Worm (Caenorhabditis elegans) whole organism, L2 larva: ENCODE results near the gene K11H12.5.
A peak's percentile ranks its signal among the peaks of the same experiment; 100 is the strongest.

ENCODE experiments used
- C34F6.9 ChIP-seq: fragments of 150-350 bp; optimal IDR thresholded peaks from 2 replicates; lab custom pipeline; 2014; ENCODE audit warnings: missing biosample characterization, missing genetic modification characterization
- F13H6.1 ChIP-seq: sonication (generic microtip); optimal IDR thresholded peaks from 2 replicates; lab custom pipeline; 2016; ENCODE audit warnings: missing genetic modification characterization, missing compliant biosample characterization
- R02D3.7 ChIP-seq: fragments of 150-350 bp; optimal IDR thresholded peaks from 2 replicates; lab custom pipeline; 2014; ENCODE audit warnings: missing biosample characterization, missing genetic modification characterization
- aly-2 ChIP-seq: fragments of 150-350 bp; optimal IDR thresholded peaks from 2 replicates; lab custom pipeline; 2014; ENCODE audit warnings: missing biosample characterization, missing genetic modification characterization
- ama-1 ChIP-seq: fragments of 150-350 bp; optimal IDR thresholded peaks from 2 replicates; lab custom pipeline; 2018; ENCODE audit warnings: inconsistent platforms
- blmp-1 ChIP-seq: sonication (generic microtip); optimal IDR thresholded peaks from 2 replicates; lab custom pipeline; 2017; ENCODE audit warnings: missing genetic modification characterization, mild to moderate bottlenecking, missing compliant biosample characterization, antibody characterized with exemption, moderate library complexity; ENCODE audit not compliant: insufficient read depth
- ceh-16 ChIP-seq: fragments of 150-350 bp; optimal IDR thresholded peaks from 2 replicates; lab custom pipeline; 2014; ENCODE audit warnings: missing biosample characterization, missing genetic modification characterization
- ceh-82 ChIP-seq: fragments of 150-350 bp; optimal IDR thresholded peaks from 2 replicates; lab custom pipeline; 2014; ENCODE audit warnings: missing biosample characterization, missing genetic modification characterization
- crh-2 ChIP-seq: sonication (generic microtip); optimal IDR thresholded peaks from 2 replicates; lab custom pipeline; 2017; ENCODE audit warnings: missing biosample characterization, missing genetic modification characterization
- dmd-4 ChIP-seq: sonication (generic microtip); optimal IDR thresholded peaks from 2 replicates; lab custom pipeline; 2017; ENCODE audit warnings: missing biosample characterization, missing genetic modification characterization
- egl-27 ChIP-seq: sonication (generic microtip); optimal IDR thresholded peaks from 3 replicates; lab custom pipeline; 2017; ENCODE audit warnings: missing biosample characterization, missing genetic modification reagents, missing genetic modification characterization
- elt-1 ChIP-seq: fragments of 150-350 bp; optimal IDR thresholded peaks from 2 replicates; lab custom pipeline; 2014; ENCODE audit warnings: missing biosample characterization, missing genetic modification characterization
- fos-1 ChIP-seq: fragments of 150-350 bp; optimal IDR thresholded peaks from 2 replicates; lab custom pipeline; 2014; ENCODE audit warnings: missing biosample characterization, missing genetic modification characterization
- gmeb-1 ChIP-seq: fragments of 150-350 bp; optimal IDR thresholded peaks from 2 replicates; lab custom pipeline; 2014; ENCODE audit warnings: missing biosample characterization, missing genetic modification characterization
- lin-11 ChIP-seq: fragments of 150-350 bp; sonication (generic microtip); optimal IDR thresholded peaks from 2 replicates; lab custom pipeline; 2014; ENCODE audit warnings: missing biosample characterization, missing genetic modification characterization, inconsistent platforms, mixed read lengths
- lin-13 ChIP-seq: fragments of 150-350 bp; optimal IDR thresholded peaks from 2 replicates; lab custom pipeline; 2014; ENCODE audit warnings: missing biosample characterization, missing genetic modification reagents, missing genetic modification characterization
- lin-39 ChIP-seq: fragments of 150-350 bp; optimal IDR thresholded peaks from 2 replicates; lab custom pipeline; 2014; ENCODE audit warnings: missing biosample characterization, missing genetic modification reagents, missing genetic modification characterization
- lsy-2 ChIP-seq, 2 experiments: fragments of 150-350 bp in 1 of 2; sonication (generic microtip) in 1 of 2; optimal IDR thresholded peaks; 2 replicates each; lab custom pipeline; 2014 to 2017; ENCODE audit warnings: missing biosample characterization in 2 of 2, missing genetic modification characterization in 2 of 2
- mdl-1 ChIP-seq, 2 experiments: fragments of 150-350 bp in 1 of 2; sonication (generic microtip) in 1 of 2; optimal IDR thresholded peaks; 2 replicates each; lab custom pipeline; 2017; ENCODE audit warnings: missing biosample characterization in 2 of 2, missing genetic modification characterization in 2 of 2
- nhr-10 ChIP-seq: sonication (generic microtip); optimal IDR thresholded peaks from 2 replicates; lab custom pipeline; 2017; ENCODE audit warnings: missing biosample characterization, missing genetic modification characterization
- nhr-11 ChIP-seq: fragments of 150-350 bp; optimal IDR thresholded peaks from 2 replicates; lab custom pipeline; 2014; ENCODE audit warnings: missing biosample characterization, missing genetic modification characterization
- nhr-12 ChIP-seq: fragments of 150-350 bp; optimal IDR thresholded peaks from 2 replicates; lab custom pipeline; 2014; ENCODE audit warnings: missing biosample characterization, missing genetic modification characterization
- nhr-129 ChIP-seq: fragments of 150-350 bp; optimal IDR thresholded peaks from 2 replicates; lab custom pipeline; 2014; ENCODE audit warnings: missing biosample characterization, missing genetic modification characterization
- nhr-21 ChIP-seq: fragments of 150-350 bp; optimal IDR thresholded peaks from 2 replicates; lab custom pipeline; 2014; ENCODE audit warnings: missing biosample characterization, missing genetic modification characterization
- nhr-23 ChIP-seq: fragments of 150-350 bp; optimal IDR thresholded peaks from 2 replicates; lab custom pipeline; 2014; ENCODE audit warnings: missing biosample characterization, missing genetic modification reagents, missing genetic modification characterization
- nhr-237 ChIP-seq: fragments of 150-350 bp; optimal IDR thresholded peaks from 2 replicates; lab custom pipeline; 2014; ENCODE audit warnings: missing biosample characterization, missing genetic modification characterization
- nhr-25 ChIP-seq: fragments of 150-350 bp; sonication (generic microtip); optimal IDR thresholded peaks from 3 replicates; lab custom pipeline; 2014; ENCODE audit warnings: missing biosample characterization, missing genetic modification characterization
- nhr-77 ChIP-seq: fragments of 150-350 bp; optimal IDR thresholded peaks from 2 replicates; lab custom pipeline; 2014; ENCODE audit warnings: missing biosample characterization, missing genetic modification characterization
- peb-1 ChIP-seq: fragments of 150-350 bp; optimal IDR thresholded peaks from 2 replicates; lab custom pipeline; 2014; ENCODE audit warnings: missing biosample characterization, missing genetic modification characterization
- sem-4 ChIP-seq: fragments of 150-350 bp; optimal IDR thresholded peaks from 2 replicates; lab custom pipeline; 2014; ENCODE audit warnings: missing biosample characterization, missing genetic modification reagents, missing genetic modification characterization
- skn-1 ChIP-seq: sonication (generic microtip); optimal IDR thresholded peaks from 2 replicates; lab custom pipeline; 2017; ENCODE audit warnings: missing biosample characterization, missing genetic modification characterization
- sma-3 ChIP-seq: sonication (generic microtip); optimal IDR thresholded peaks from 2 replicates; lab custom pipeline; 2016; ENCODE audit warnings: missing genetic modification reagents, missing genetic modification characterization, missing compliant biosample characterization
- sma-9 ChIP-seq, 2 experiments: fragments of 150-350 bp in 1 of 2; sonication (generic microtip) in 1 of 2; optimal IDR thresholded peaks; 2 replicates each; lab custom pipeline; 2014 to 2016; ENCODE audit warnings: missing genetic modification characterization in 2 of 2, mild to moderate bottlenecking in 1 of 2, missing biosample characterization in 1 of 2, missing compliant biosample characterization in 1 of 2, missing genetic modification reagents in 1 of 2, moderate library complexity in 1 of 2
- snpc-4 ChIP-seq: fragments of 150-350 bp; optimal IDR thresholded peaks from 2 replicates; lab custom pipeline; 2014; ENCODE audit warnings: missing biosample characterization, missing genetic modification characterization
- unc-39 ChIP-seq: fragments of 150-350 bp; optimal IDR thresholded peaks from 2 replicates; lab custom pipeline; 2014; ENCODE audit warnings: missing biosample characterization, missing genetic modification characterization
- unc-55 ChIP-seq: fragments of 150-350 bp; sonication (generic microtip); optimal IDR thresholded peaks from 3 replicates; lab custom pipeline; 2014; ENCODE audit warnings: missing biosample characterization, missing genetic modification reagents, missing genetic modification characterization
- unc-62 ChIP-seq: fragments of 150-350 bp; optimal IDR thresholded peaks from 2 replicates; lab custom pipeline; 2014; ENCODE audit warnings: missing biosample characterization, missing genetic modification reagents, missing genetic modification characterization
- ztf-1 ChIP-seq: fragments of 200-800 bp; sonication (Bioruptor generic); conservative IDR thresholded peaks from 2 replicates; pipeline ENCODE4 v1.3.6; 2022; ENCODE audit warnings: missing genetic modification characterization, missing compliant biosample characterization
- ztf-4 ChIP-seq: fragments of 150-350 bp; optimal IDR thresholded peaks from 2 replicates; lab custom pipeline; 2014; ENCODE audit warnings: missing biosample characterization, missing genetic modification characterization

The K11H12.5 gene

ce11 chrIV:654526-655440 is 21.6 kb upstream of the K11H12.5 start, which contains the start of the genes rpl-15 and K11H12.8 (continued):
- TF ChIP-seq nhr-77 (tag; lab: Kevin White, UChicago) (peak; percentile 95), nhr-12 (peak; percentile 80), aly-2 (tag; lab: Kevin White, UChicago) (peak; percentile 79)

ce11 chrIV:657046-657445 is 19.3 kb upstream of the K11H12.5 start:
- TF ChIP-seq nhr-237 (tag; lab: Kevin White, UChicago) (no peak), R02D3.7 (tag; lab: Kevin White, UChicago) (no peak), F13H6.1 (no peak), lin-13 (no peak), nhr-12 (no peak), peb-1 (tag; lab: Kevin White, UChicago) (no peak), ama-1 (no peak), nhr-10 (no peak), egl-27 (tag; lab: Kevin White, UChicago) (no peak), unc-62 (GFP tag; lab: Kevin White, UChicago) (no peak), mdl-1 (tag; optimal IDR thresholded peaks at IDR 0.05; lab: Kevin White, UChicago) (no peak), fos-1 (tag; lab: Kevin White, UChicago) (no peak), unc-55 (no peak)
- TF ChIP-seq, all 48 proteins: peak for 0

ce11 chrIV:657932-658331 is 18.4 kb upstream of the K11H12.5 start:
- no peak for TF ChIP-seq ztf-1 (GFP tag; lab: Robert Waterston, UW)
- no peak for TF ChIP-seq unc-39 (tag; lab: Kevin White, UChicago)
- peak in 1 of 2 experiments; percentile 30 for TF ChIP-seq mdl-1 (tag; optimal IDR thresholded peaks at IDR 0.05; lab: Kevin White, UChicago)
- TF ChIP-seq nhr-11: no peak
- TF ChIP-seq dmd-4 (tag; lab: Kevin White, UChicago): no peak
- no peak for TF ChIP-seq aly-2 (tag; lab: Kevin White, UChicago)
- TF ChIP-seq lsy-2 (tag; optimal IDR thresholded peaks at IDR 0.05; lab: Kevin White, UChicago): peak; percentile 79
- TF ChIP-seq C34F6.9 (tag; lab: Kevin White, UChicago): peak; percentile 35
- TF ChIP-seq ceh-82 (tag; lab: Kevin White, UChicago): no peak
- TF ChIP-seq nhr-237 (tag; lab: Kevin White, UChicago): no peak
- TF ChIP-seq nhr-25 (tag; lab: Kevin White, UChicago): peak; percentile 9
- TF ChIP-seq ceh-16 (tag; lab: Kevin White, UChicago): peak; percentile 49
- TF ChIP-seq nhr-129 (tag; lab: Kevin White, UChicago): peak; percentile 81
- no peak for TF ChIP-seq skn-1
- peak; percentile 11 for TF ChIP-seq lin-11 (tag; lab: Kevin White, UChicago)
- peak; percentile 37 for TF ChIP-seq crh-2 (tag; lab: Kevin White, UChicago)
- peak; percentile 64 for TF ChIP-seq sma-9 (GFP tag; optimal IDR thresholded peaks at IDR 0.05; lab: Kevin White, UChicago)
- no peak for TF ChIP-seq sma-9 (tag; optimal IDR thresholded peaks at IDR 0.05; lab: Kevin White, UChicago)
- TF ChIP-seq sem-4 (tag; lab: Kevin White, UChicago): no peak
- TF ChIP-seq gmeb-1 (tag; lab: Kevin White, UChicago): peak; percentile 79
- peak; percentile 28 for TF ChIP-seq lin-13
- TF ChIP-seq R02D3.7 (tag; lab: Kevin White, UChicago): no peak
- no peak for TF ChIP-seq ztf-4
- TF ChIP-seq elt-1 (tag; lab: Kevin White, UChicago): no peak
- peak; percentile 54 for TF ChIP-seq sma-3 (GFP tag; lab: Kevin White, UChicago)
- peak; percentile 12 for TF ChIP-seq nhr-21
- TF ChIP-seq peb-1 (tag; lab: Kevin White, UChicago): no peak
- no peak for TF ChIP-seq blmp-1 (tag; lab: Kevin White, UChicago)
- peak; percentile 98 for TF ChIP-seq snpc-4 (tag; lab: Kevin White, UChicago)
- no peak for TF ChIP-seq nhr-12
- peak; percentile 2 for TF ChIP-seq unc-55
- TF ChIP-seq nhr-23 (tag; lab: Kevin White, UChicago): no peak
- TF ChIP-seq F13H6.1: peak; percentile 46
- TF ChIP-seq lin-39: no peak
